Worm (Caenorhabditis elegans) whole organism, L4/young adult: ENCODE measurements around the gene fbxa-50.

Experiments
- W03F9.2 ChIP-seq: fragments of 150-350 bp; optimal IDR thresholded peaks from 2 replicates; lab custom pipeline; 2014; ENCODE audit warnings: missing biosample characterization, missing genetic modification characterization
- dao-5 ChIP-seq: sonication (generic microtip); optimal IDR thresholded peaks from 2 replicates; lab custom pipeline; 2016; ENCODE audit warnings: missing genotype, missing genetic modification characterization, moderate library complexity, missing compliant biosample characterization
- him-1 ChIP-seq: sonication (generic microtip); optimal IDR thresholded peaks from 2 replicates; lab custom pipeline; 2016; ENCODE audit warnings: missing genotype, missing genetic modification reagents, missing genetic modification characterization, missing compliant biosample characterization

DNA sequence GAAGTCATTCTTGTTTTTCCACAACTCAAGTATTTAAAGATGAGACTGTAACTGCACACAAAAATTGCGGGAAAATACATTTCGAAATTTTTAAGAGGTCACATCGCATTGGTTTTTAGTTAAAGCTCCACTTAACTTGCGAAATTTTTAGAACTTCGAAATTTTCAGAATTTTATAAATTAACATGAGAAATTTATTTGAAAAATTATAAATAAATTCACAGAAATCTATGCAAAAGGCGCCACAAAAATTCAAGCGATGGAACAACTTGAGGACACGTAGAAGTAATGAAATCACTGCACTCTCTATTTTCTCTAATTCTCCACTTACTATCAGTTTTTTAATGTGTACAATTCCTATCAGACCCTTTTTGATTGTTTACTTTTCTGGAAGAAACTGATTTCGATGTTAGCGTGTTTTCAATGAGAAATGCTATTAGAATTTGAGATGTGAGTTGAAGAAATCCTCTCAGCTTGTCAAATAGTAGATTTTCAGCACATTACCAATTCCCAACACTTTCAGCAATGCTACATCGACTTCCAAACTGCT, 16.9 kb downstream of the fbxa-50 start, which contains the start of gene fbxa-31:
- TF ChIP-seq dao-5 (tag; lab: Kevin White, UChicago) = no peak
- no peak for TF ChIP-seq him-1
- no peak for TF ChIP-seq W03F9.2 (tag; lab: Kevin White, UChicago)
